Fruit fly (Drosophila melanogaster): ENCODE measurements around the gene Spn28F.

The Spn28F gene

DNA sequence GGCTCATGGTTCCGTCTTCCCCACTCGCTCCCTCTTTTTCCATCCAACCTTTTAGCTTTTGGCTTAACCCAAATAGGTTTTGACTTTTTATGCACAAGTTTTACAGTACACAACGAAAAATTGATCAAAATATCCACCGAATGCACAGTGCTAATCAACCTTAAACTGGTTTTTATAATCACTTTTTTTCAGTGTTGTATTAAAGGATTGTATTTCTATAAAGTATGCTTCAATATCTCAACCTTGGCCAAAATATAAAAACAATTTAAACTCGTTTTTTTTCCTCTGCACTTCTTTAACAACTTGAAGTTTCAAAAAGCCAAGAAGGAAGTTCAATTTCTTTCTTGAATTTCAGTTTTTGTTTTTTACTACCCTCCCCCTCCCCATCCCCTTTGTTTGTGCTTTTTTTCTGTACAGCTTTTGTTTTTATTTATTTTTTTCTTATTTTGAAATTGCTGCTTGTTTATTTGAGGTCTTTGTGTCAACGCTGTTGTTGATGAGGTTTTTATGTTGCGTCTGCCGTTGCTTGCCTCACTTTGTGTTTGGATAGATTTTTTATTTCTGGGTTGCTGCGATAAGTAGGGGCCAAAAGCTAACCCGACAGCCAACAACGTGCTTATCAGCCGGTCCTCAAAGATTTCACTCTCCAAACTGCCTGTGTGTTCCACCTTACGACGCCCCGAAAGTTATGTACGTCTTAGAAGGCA, 43.5 kb upstream of the Spn28F start (continued):
- TF ChIP-seq MESR4 (GFP tag; optimal IDR thresholded peaks at IDR 0.05), result no peak
- TF ChIP-seq Atf-2 (GFP tag; optimal IDR thresholded peaks at IDR 0.05), result no peak
- peak; percentile 26; the same call in 1 of the 2 replicates for TF ChIP-seq chm (GFP tag; IDR thresholded peaks at IDR 0.05)
- TF ChIP-seq CG2678 (tag; optimal IDR thresholded peaks at IDR 0.05), result peak; percentile 19
- TF ChIP-seq CG17829 (tag; optimal IDR thresholded peaks at IDR 0.05), result peak; percentile 5
- no peak for TF ChIP-seq tin (GFP tag; optimal IDR thresholded peaks at IDR 0.05)
- peak; percentile 35 for TF ChIP-seq Xbp1 (GFP tag; optimal IDR thresholded peaks at IDR 0.05)
- peak; percentile 17 for TF ChIP-seq CG3407 (GFP tag; optimal IDR thresholded peaks at IDR 0.05)
- peak; percentile 80 for TF ChIP-seq ATbp (GFP tag; optimal IDR thresholded peaks at IDR 0.05)
- peak; percentile 44 for TF ChIP-seq CG17359 (tag; optimal IDR thresholded peaks at IDR 0.05)
- 0 out of 3 replicates have a peak, but pooled peaks have one; percentile 14 for TF ChIP-seq row (GFP tag; IDR thresholded peaks at IDR 0.05)
- TF ChIP-seq CG8388 (GFP tag; optimal IDR thresholded peaks at IDR 0.05), result peak; percentile 28
- peak; percentile 30 for TF ChIP-seq CG2712 (tag; optimal IDR thresholded peaks at IDR 0.05)
- no peak for TF ChIP-seq CG16815 (GFP tag; optimal IDR thresholded peaks at IDR 0.05)
- TF ChIP-seq dpn (GFP tag; optimal IDR thresholded peaks at IDR 0.05), result peak in 1 of 2 experiments; percentile 3
- TF ChIP-seq sqz (GFP tag; optimal IDR thresholded peaks at IDR 0.05), result peak; percentile 76
- TF ChIP-seq CG18262 (tag; optimal IDR thresholded peaks at IDR 0.05), result peak; percentile 43
- TF ChIP-seq PHDP (tag; optimal IDR thresholded peaks at IDR 0.05), result peak; percentile 12
- peak; percentile 8 for TF ChIP-seq CG12659 (GFP tag; optimal IDR thresholded peaks at IDR 0.05)
- TF ChIP-seq sens (GFP tag), result peak; percentile 88
- TF ChIP-seq CG3281 (GFP tag; optimal IDR thresholded peaks at IDR 0.05), result peak; percentile 9
- peak; percentile 9 for TF ChIP-seq Vsx1 (GFP tag; optimal IDR thresholded peaks at IDR 0.05)
- TF ChIP-seq gfzf (GFP tag; optimal IDR thresholded peaks at IDR 0.05), result no peak
- TF ChIP-seq CG17568 (GFP tag; optimal IDR thresholded peaks at IDR 0.05), result peak; percentile 15
- TF ChIP-seq prd (optimal IDR thresholded peaks at IDR 0.05), result no peak
- TF ChIP-seq prd (GFP tag; IDR thresholded peaks at IDR 0.05), result peak; percentile 38; the same call in 1 of the 3 replicates
- 0 out of 2 replicates have a peak, but pooled peaks have one; percentile 1 for TF ChIP-seq crol (GFP tag; IDR thresholded peaks at IDR 0.05)
- no peak for TF ChIP-seq Atf3 (GFP tag; optimal IDR thresholded peaks at IDR 0.05)
- TF ChIP-seq Eip74EF (GFP tag; optimal IDR thresholded peaks at IDR 0.05), result peak in 1 of 2 experiments; percentile 20
- peak; percentile 21 for TF ChIP-seq CG4424 (GFP tag; optimal IDR thresholded peaks at IDR 0.05)
- TF ChIP-seq CG34376 (GFP tag; optimal IDR thresholded peaks at IDR 0.05), result no peak
- TF ChIP-seq CG1024 (GFP tag; IDR thresholded peaks at IDR 0.05), result no peak
- TF ChIP-seq CG1603 (tag; optimal IDR thresholded peaks at IDR 0.05), result peak; percentile 21
- no peak for TF ChIP-seq maf-S (GFP tag; optimal IDR thresholded peaks at IDR 0.05)
- TF ChIP-seq unpg (GFP tag; optimal IDR thresholded peaks at IDR 0.05), result peak; percentile 38
- peak; percentile 33 for TF ChIP-seq CG5180 (GFP tag; optimal IDR thresholded peaks at IDR 0.05)
- TF ChIP-seq CG11504 (tag; optimal IDR thresholded peaks at IDR 0.05), result peak; percentile 60
- peak; percentile 52 for TF ChIP-seq fd64A (GFP tag; optimal IDR thresholded peaks at IDR 0.05)
- peak; percentile 40 for TF ChIP-seq Oli (tag; optimal IDR thresholded peaks at IDR 0.05)
- TF ChIP-seq CG10431 (GFP tag; optimal IDR thresholded peaks at IDR 0.05), result peak; percentile 34
- no peak for TF ChIP-seq HmgZ (tag; optimal IDR thresholded peaks at IDR 0.05)
- TF ChIP-seq az2 (GFP tag; optimal IDR thresholded peaks at IDR 0.05), result peak; percentile 6
- TF ChIP-seq CG31388 (GFP tag; optimal IDR thresholded peaks at IDR 0.05), result no peak
- TF ChIP-seq CG2120 (GFP tag; optimal IDR thresholded peaks at IDR 0.05), result no peak
